Fruit fly (Drosophila melanogaster) whole organism, embryonic: ENCODE measurements around the gene CG15818.

Source experiments
- Bgb ChIP-seq: fragments of 200-800 bp; sonication (Bioruptor generic); IDR thresholded peaks from 2 replicates; pipeline ENCODE4 v1.3.6; 2022; ENCODE audit warnings: missing biosample characterization, missing genetic modification characterization; ENCODE audit not compliant: partially characterized antibody
- CG10267 ChIP-seq: fragments of 200-800 bp; sonication (Bioruptor generic); optimal IDR thresholded peaks from 2 replicates; lab custom pipeline; 2018; ENCODE audit warnings: missing biosample characterization, mild to moderate bottlenecking, missing genetic modification characterization, moderate library complexity
- CG10543 ChIP-seq: fragments of 200-800 bp; sonication (Bioruptor generic); optimal IDR thresholded peaks from 3 replicates; lab custom pipeline; 2017; ENCODE audit warnings: missing biosample characterization, mild to moderate bottlenecking, missing genetic modification characterization, moderate library complexity
- CG10959 ChIP-seq: fragments of 200-800 bp; sonication (Bioruptor generic); IDR thresholded peaks from 2 replicates; pipeline ENCODE4 v1.3.6; 2022; ENCODE audit warnings: missing biosample characterization, missing genetic modification characterization
- CG11504 ChIP-seq: fragments of 200-800 bp; sonication (Bioruptor generic); optimal IDR thresholded peaks from 3 replicates; lab custom pipeline; 2019; ENCODE audit warnings: missing biosample characterization, mild to moderate bottlenecking, missing genetic modification characterization, moderate library complexity
- CG11560 ChIP-seq: fragments of 200-800 bp; sonication (Bioruptor generic); IDR thresholded peaks from 3 replicates; pipeline ENCODE4 v1.3.6; 2022; ENCODE audit warnings: missing biosample characterization, missing genetic modification characterization
- CG12659 ChIP-seq: fragments of 200-800 bp; sonication (Bioruptor generic); optimal IDR thresholded peaks from 3 replicates; lab custom pipeline; 2017; ENCODE audit warnings: mild to moderate bottlenecking, missing biosample characterization, missing genetic modification reagents, missing genetic modification characterization
- CG14050 ChIP-seq: fragments of 200-800 bp; sonication (Bioruptor generic); IDR thresholded peaks from 3 replicates; pipeline ENCODE4 v1.3.6; 2022; ENCODE audit warnings: missing biosample characterization, missing genetic modification characterization
- CG14710 ChIP-seq: fragments of 200-800 bp; sonication (Bioruptor generic); optimal IDR thresholded peaks from 3 replicates; lab custom pipeline; 2019; ENCODE audit warnings: missing biosample characterization, mild to moderate bottlenecking, missing genetic modification characterization, moderate library complexity
- CG14860 ChIP-seq: fragments of 200-800 bp; sonication (Bioruptor generic); IDR thresholded peaks from 3 replicates; pipeline ENCODE4 v1.3.6; 2022; ENCODE audit warnings: missing biosample characterization, missing genetic modification characterization; ENCODE audit not compliant: partially characterized antibody
- CG1529 ChIP-seq: fragments of 200-800 bp; sonication (Bioruptor generic); optimal IDR thresholded peaks from 3 replicates; lab custom pipeline; 2018; ENCODE audit warnings: missing biosample characterization, missing genetic modification characterization
- CG15601 ChIP-seq: fragments of 200-800 bp; sonication (Bioruptor generic); optimal IDR thresholded peaks from 3 replicates; lab custom pipeline; 2019; ENCODE audit warnings: missing biosample characterization, mild to moderate bottlenecking, missing genetic modification characterization, moderate library complexity
- CG1647 ChIP-seq: fragments of 200-800 bp; sonication (Bioruptor generic); optimal IDR thresholded peaks from 3 replicates; lab custom pipeline; 2016; ENCODE audit warnings: missing biosample characterization, missing genetic modification characterization
- CG17568 ChIP-seq: fragments of 200-800 bp; sonication (Bioruptor generic); optimal IDR thresholded peaks from 2 replicates; lab custom pipeline; 2018; ENCODE audit warnings: missing biosample characterization, mild to moderate bottlenecking, missing genetic modification characterization, moderate library complexity
- CG1792 ChIP-seq: fragments of 200-800 bp; sonication (Bioruptor generic); optimal IDR thresholded peaks from 2 replicates; lab custom pipeline; 2016; ENCODE audit warnings: missing biosample characterization, missing genetic modification characterization
- CG18619 ChIP-seq: fragments of 200-800 bp; sonication (Bioruptor generic); optimal IDR thresholded peaks from 3 replicates; lab custom pipeline; 2017; ENCODE audit warnings: missing biosample characterization, mild to moderate bottlenecking, missing genetic modification characterization
- CG2875 ChIP-seq: fragments of 200-800 bp; sonication (Bioruptor generic); optimal IDR thresholded peaks from 2 replicates; lab custom pipeline; 2017; ENCODE audit warnings: missing biosample characterization, mild to moderate bottlenecking, missing genetic modification characterization, missing genetic modification reagents
- CG32532 ChIP-seq: fragments of 200-800 bp; sonication (Bioruptor generic); IDR thresholded peaks from 2 replicates; pipeline ENCODE4 v1.3.6; 2022; ENCODE audit warnings: missing biosample characterization, missing genetic modification characterization
- CG32772 ChIP-seq: fragments of 200-800 bp; sonication (Bioruptor generic); IDR thresholded peaks from 2 replicates; pipeline ENCODE4 v1.3.6; 2022; ENCODE audit warnings: missing biosample characterization, missing genetic modification characterization
- CG4282 ChIP-seq: fragments of 200-800 bp; sonication (Bioruptor generic); optimal IDR thresholded peaks from 2 replicates; lab custom pipeline; 2016; ENCODE audit warnings: missing biosample characterization, missing genetic modification characterization
- CG4617 ChIP-seq: fragments of 200-800 bp; sonication (Bioruptor generic); optimal IDR thresholded peaks from 3 replicates; lab custom pipeline; 2016; ENCODE audit warnings: missing biosample characterization, missing genetic modification characterization, borderline replicate concordance
- CG9817 ChIP-seq: fragments of 200-800 bp; sonication (Bioruptor generic); optimal IDR thresholded peaks from 2 replicates; lab custom pipeline; 2018; ENCODE audit warnings: missing biosample characterization, mild to moderate bottlenecking, missing genetic modification characterization, moderate library complexity
- E2f2 ChIP-seq: fragments of 200-800 bp; sonication (Bioruptor generic); IDR thresholded peaks from 2 replicates; pipeline ENCODE4 v1.3.6; 2022; ENCODE audit warnings: missing biosample characterization, missing genetic modification characterization
- Gug ChIP-seq: fragments of 200-800 bp; sonication (Bioruptor generic); IDR thresholded peaks from 4 replicates; pipeline ENCODE4 v1.3.6; 2022; ENCODE audit warnings: missing biosample characterization, missing genetic modification characterization
- H2.0 ChIP-seq: fragments of 200-800 bp; sonication (Bioruptor generic); IDR thresholded peaks from 2 replicates; pipeline ENCODE4 v1.3.6; 2022; ENCODE audit warnings: missing biosample characterization, missing genetic modification characterization
- HHEX ChIP-seq: fragments of 200-800 bp; sonication (Bioruptor generic); optimal IDR thresholded peaks from 3 replicates; lab custom pipeline; 2017; ENCODE audit warnings: missing biosample characterization, mild to moderate bottlenecking, missing genetic modification characterization, missing genetic modification reagents
- Hey ChIP-seq: fragments of 200-800 bp; sonication (Bioruptor generic); optimal IDR thresholded peaks from 3 replicates; lab custom pipeline; 2018; ENCODE audit warnings: missing biosample characterization, mild to moderate bottlenecking, missing genetic modification characterization
- Hmx ChIP-seq: fragments of 200-800 bp; sonication (Bioruptor generic); optimal IDR thresholded peaks from 2 replicates; lab custom pipeline; 2016; ENCODE audit warnings: missing biosample characterization, missing genetic modification characterization
- Kr ChIP-seq: fragments of 200-800 bp; sonication (Bioruptor generic); optimal IDR thresholded peaks from 2 replicates; lab custom pipeline; 2017; ENCODE audit warnings: missing biosample characterization, mild to moderate bottlenecking, missing genetic modification characterization
- Opbp ChIP-seq: fragments of 200-800 bp; sonication (Bioruptor generic); IDR thresholded peaks from 3 replicates; pipeline ENCODE4 v1.3.6; 2022; ENCODE audit warnings: missing biosample characterization, missing genetic modification characterization; ENCODE audit not compliant: partially characterized antibody
- Stat92E ChIP-seq, 3 experiments: fragments of >200 bp in 2 of 3; fragments of 200-800 bp in 1 of 3; sonication (Bioruptor generic) in 1 of 3; optimal IDR thresholded peaks; 2 replicates each; lab custom pipeline; 2017 to 2019; ENCODE audit warnings: missing biosample characterization in 3 of 3, missing genetic modification characterization in 3 of 3, mild to moderate bottlenecking in 1 of 3, moderate library complexity in 1 of 3
- Trl ChIP-seq, 3 experiments: fragments of >200 bp in 2 of 3; fragments of 200-800 bp in 1 of 3; sonication (Bioruptor generic) in 1 of 3; optimal IDR thresholded peaks; 2 replicates in 1 of 3; 3 replicates in 2 of 3; lab custom pipeline; 2016 to 2017; ENCODE audit warnings: missing biosample characterization in 1 of 3, missing genetic modification characterization in 1 of 3
- cato ChIP-seq: fragments of 200-800 bp; sonication (Bioruptor generic); optimal IDR thresholded peaks from 2 replicates; lab custom pipeline; 2016; ENCODE audit warnings: missing biosample characterization, missing genetic modification characterization, borderline replicate concordance
- chif ChIP-seq, 2 experiments: fragments of 200-800 bp; sonication (Bioruptor generic); optimal IDR thresholded peaks; 3 replicates each; lab custom pipeline; 2016; ENCODE audit warnings: missing biosample characterization in 2 of 2, missing genetic modification characterization in 2 of 2
- chm ChIP-seq: fragments of 200-800 bp; sonication (Bioruptor generic); IDR thresholded peaks from 2 replicates; pipeline ENCODE4 v1.3.6; 2022; ENCODE audit warnings: missing biosample characterization, missing genetic modification characterization
- crc ChIP-seq: fragments of 200-800 bp; sonication (Bioruptor generic); optimal IDR thresholded peaks from 2 replicates; lab custom pipeline; 2016; ENCODE audit warnings: missing biosample characterization, missing genetic modification characterization
- gcm ChIP-seq: fragments of 200-800 bp; sonication (Bioruptor generic); optimal IDR thresholded peaks from 2 replicates; lab custom pipeline; 2019; ENCODE audit warnings: missing biosample characterization, mild to moderate bottlenecking, missing genetic modification characterization, moderate library complexity
- hkb ChIP-seq, 2 experiments: fragments of 200-800 bp in 1 of 2; fragments of >200 bp in 1 of 2; sonication (Bioruptor generic) in 1 of 2; IDR thresholded peaks in 1 of 2; optimal IDR thresholded peaks in 1 of 2; 2 replicates each; pipeline versions ENCODE4 v1.3.6 to Lab custom; 2017 to 2022; ENCODE audit warnings: missing biosample characterization in 1 of 2, missing genetic modification characterization in 1 of 2
- ind ChIP-seq: fragments of 200-800 bp; sonication (Bioruptor generic); optimal IDR thresholded peaks from 3 replicates; lab custom pipeline; 2016; ENCODE audit warnings: missing biosample characterization, missing genetic modification characterization
- lmd ChIP-seq: fragments of 200-800 bp; sonication (Bioruptor generic); IDR thresholded peaks from 2 replicates; pipeline ENCODE4 v1.3.6; 2022; ENCODE audit warnings: missing biosample characterization, missing genetic modification characterization
- slou ChIP-seq: fragments of 200-800 bp; sonication (Bioruptor generic); optimal IDR thresholded peaks from 3 replicates; lab custom pipeline; 2016; ENCODE audit warnings: missing biosample characterization, missing genetic modification characterization
- stc ChIP-seq: fragments of 200-800 bp; sonication (Bioruptor generic); IDR thresholded peaks from 2 replicates; pipeline ENCODE4 v1.3.6; 2022; ENCODE audit warnings: missing biosample characterization, missing genetic modification characterization
- tin ChIP-seq: fragments of 200-800 bp; sonication (Bioruptor generic); optimal IDR thresholded peaks from 3 replicates; lab custom pipeline; 2016; ENCODE audit warnings: missing biosample characterization, missing genetic modification characterization
- tup ChIP-seq: fragments of 200-800 bp; sonication (Bioruptor generic); optimal IDR thresholded peaks from 2 replicates; lab custom pipeline; 2016; ENCODE audit warnings: missing biosample characterization, mild to moderate bottlenecking, missing genetic modification characterization, moderate library complexity
- unc-4 ChIP-seq: fragments of 200-800 bp; sonication (Bioruptor generic); IDR thresholded peaks from 2 replicates; pipeline ENCODE4 v1.3.6; 2022; ENCODE audit warnings: missing biosample characterization, missing genetic modification characterization; ENCODE audit not compliant: partially characterized antibody
- wdn ChIP-seq: fragments of 200-800 bp; sonication (Bioruptor generic); IDR thresholded peaks from 2 replicates; pipeline ENCODE4 v1.3.6; 2022; ENCODE audit warnings: missing biosample characterization, missing genetic modification characterization
- wek ChIP-seq: fragments of 200-800 bp; sonication (Bioruptor generic); optimal IDR thresholded peaks from 3 replicates; lab custom pipeline; 2018; ENCODE audit warnings: missing biosample characterization, mild to moderate bottlenecking, missing genetic modification characterization, moderate library complexity

The CG15818 gene

dm6 chr2L:7426326-7427066 is 15.8 kb downstream of the CG15818 start, which contains the start of gene muc (continued):
- TF ChIP-seq crc (GFP tag; lab: Kevin White, UChicago) (no peak), H2.0 (GFP tag; lab: Robert Waterston, UW) (no peak), CG1529 (no peak), Stat92E (GFP tag; optimal IDR thresholded peaks at IDR 0.05; lab: Kevin White, UChicago) (peak in 1 of 3 experiments; percentile 78), Kr (GFP tag; lab: Kevin White, UChicago) (no peak), CG4282 (GFP tag; lab: Kevin White, UChicago) (no peak), Hey (tag; lab: Kevin White, UChicago) (no peak), CG11560 (tag; lab: Robert Waterston, UW) (no peak), CG32772 (GFP tag; lab: Robert Waterston, UW) (0 out of 2 replicates have a peak, but pooled peaks have one; percentile 13), CG4617 (GFP tag; lab: Kevin White, UChicago) (no peak), CG12659 (GFP tag; lab: Kevin White, UChicago) (peak; percentile 77), CG10267 (peak; percentile 39), hkb (optimal IDR thresholded peaks at IDR 0.05; lab: Kevin White, UChicago) (peak; percentile 79), hkb (GFP tag; IDR thresholded peaks at IDR 0.05; lab: Robert Waterston, UW) (no peak), CG1792 (GFP tag; lab: Kevin White, UChicago) (no peak), Hmx (GFP tag; lab: Kevin White, UChicago) (no peak), CG14050 (GFP tag; lab: Robert Waterston, UW) (no peak), CG17568 (GFP tag; lab: Kevin White, UChicago) (no peak), stc (GFP tag; lab: Robert Waterston, UW) (no peak), HHEX (GFP tag; lab: Kevin White, UChicago) (no peak), CG11504 (tag; lab: Kevin White, UChicago) (peak; percentile 55), CG9817 (tag; lab: Kevin White, UChicago) (peak; percentile 47), lmd (GFP tag; lab: Robert Waterston, UW) (peak; percentile 40), gcm (GFP tag; lab: Kevin White, UChicago) (no peak), CG15601 (tag; lab: Kevin White, UChicago) (peak; percentile 33), CG10543 (GFP tag; lab: Kevin White, UChicago) (peak; percentile 8), chif (GFP tag; optimal IDR thresholded peaks at IDR 0.05; lab: Kevin White, UChicago) (peak in 1 of 2 experiments; percentile 60), tin (GFP tag; lab: Kevin White, UChicago) (peak; percentile 49), E2f2 (peak; percentile 60), Opbp (GFP tag; lab: Robert Waterston, UW) (peak; percentile 58; the same call in 1 of the 3 replicates), tup (no peak), CG18619 (GFP tag; lab: Kevin White, UChicago) (peak; percentile 15), CG14860 (peak; percentile 40; the same call in 2 of the 3 replicates), wek (GFP tag; lab: Kevin White, UChicago) (no peak), ind (GFP tag; lab: Kevin White, UChicago) (peak; percentile 17), CG10959 (no peak), wdn (GFP tag; lab: Robert Waterston, UW) (no peak), CG32532 (GFP tag; lab: Robert Waterston, UW) (peak; percentile 70), Bgb (GFP tag; lab: Robert Waterston, UW) (peak; percentile 61), CG2875 (GFP tag; lab: Kevin White, UChicago) (no peak), CG14710 (tag; lab: Kevin White, UChicago) (peak; percentile 73), Gug (0 out of 4 replicates have a peak, but pooled peaks have one; percentile 17), cato (GFP tag; lab: Kevin White, UChicago) (no peak), unc-4 (peak; percentile 56), slou (GFP tag; lab: Kevin White, UChicago) (peak; percentile 41), chm (GFP tag; lab: Robert Waterston, UW) (peak; percentile 59; the same call in 1 of the 2 replicates), Trl (optimal IDR thresholded peaks at IDR 0.05; lab: Kevin White, UChicago) (no peak), Trl (GFP tag; optimal IDR thresholded peaks at IDR 0.05; lab: Kevin White, UChicago) (no peak), CG1647 (GFP tag; lab: Kevin White, UChicago) (no peak)
